Worm (Caenorhabditis elegans) whole organism, L3 larva: ENCODE data around the gene npr-16.

Experiments
- ZK546.5 ChIP-seq: sonication (generic microtip); optimal IDR thresholded peaks from 2 replicates; lab custom pipeline; 2017; ENCODE audit warnings: missing biosample characterization, missing genetic modification characterization
- ceh-28 ChIP-seq: fragments of 150-350 bp; optimal IDR thresholded peaks from 2 replicates; lab custom pipeline; 2014; ENCODE audit warnings: missing biosample characterization, missing genetic modification reagents, missing genetic modification characterization
- egl-27 ChIP-seq: sonication (generic microtip); optimal IDR thresholded peaks from 4 replicates; lab custom pipeline; 2017; ENCODE audit warnings: missing biosample characterization, missing genetic modification reagents, missing genetic modification characterization
- elt-2 ChIP-seq: sonication (generic microtip); optimal IDR thresholded peaks from 2 replicates; lab custom pipeline; 2016; ENCODE audit warnings: missing genetic modification reagents, mild to moderate bottlenecking, missing genetic modification characterization, missing compliant biosample characterization
- elt-3 ChIP-seq, 3 experiments: fragments of 150-350 bp in 1 of 3; sonication (generic microtip) in 2 of 3; optimal IDR thresholded peaks; 2 replicates in 2 of 3; 4 replicates in 1 of 3; lab custom pipeline; 2014 to 2017; ENCODE audit warnings: missing biosample characterization in 3 of 3, missing genetic modification characterization in 3 of 3
- fkh-2 ChIP-seq: fragments of 150-350 bp; optimal IDR thresholded peaks from 2 replicates; lab custom pipeline; 2014; ENCODE audit warnings: missing biosample characterization, missing genetic modification reagents, missing genetic modification characterization
- jun-1 ChIP-seq: fragments of 150-350 bp; optimal IDR thresholded peaks from 2 replicates; lab custom pipeline; 2014; ENCODE audit warnings: missing biosample characterization, missing genetic modification reagents, missing genetic modification characterization
- nhr-12 ChIP-seq: fragments of 150-350 bp; optimal IDR thresholded peaks from 2 replicates; lab custom pipeline; 2014; ENCODE audit warnings: missing biosample characterization, missing genetic modification characterization
- nhr-77 ChIP-seq: fragments of 150-350 bp; optimal IDR thresholded peaks from 2 replicates; lab custom pipeline; 2014; ENCODE audit warnings: missing biosample characterization, missing genetic modification characterization
- pha-4 ChIP-seq: fragments of 150-350 bp; optimal IDR thresholded peaks from 2 replicates; lab custom pipeline; 2014; ENCODE audit warnings: missing biosample characterization, missing genetic modification reagents, missing genetic modification characterization
- pqm-1 ChIP-seq: fragments of 150-350 bp; optimal IDR thresholded peaks from 2 replicates; lab custom pipeline; 2017; ENCODE audit warnings: missing biosample characterization, missing genetic modification characterization, inconsistent platforms

npr-16 gene

ce11 chrX:3576239-3576638 is 57.6 kb downstream of the npr-16 start, which contains the start of gene ckc-1:
TSS of gene ckc-1 (plus strand) at chrX:3576606.
- TF ChIP-seq ZK546.5 = no peak
- no peak for TF ChIP-seq nhr-77 (tag; lab: Kevin White, UChicago)
- TF ChIP-seq nhr-12 (tag; lab: Kevin White, UChicago) = no peak
- TF ChIP-seq jun-1 (tag; lab: Kevin White, UChicago) = peak; percentile 68
- TF ChIP-seq elt-2 (tag; lab: Kevin White, UChicago) = peak; percentile 99
- TF ChIP-seq ceh-28 (tag; lab: Kevin White, UChicago) = peak; percentile 3
- no peak for TF ChIP-seq fkh-2 (tag; lab: Kevin White, UChicago)
- TF ChIP-seq egl-27 (tag; lab: Kevin White, UChicago) = no peak
- peak; percentile 100 for TF ChIP-seq pqm-1 (tag; lab: Kevin White, UChicago)
- peak; percentile 39 for TF ChIP-seq pha-4 (tag; lab: Kevin White, UChicago)
- TF ChIP-seq elt-3 (tag; optimal IDR thresholded peaks at IDR 0.05; lab: Kevin White, UChicago) = peak in 1 of 3 experiments; percentile 67
